Fruit fly (Drosophila melanogaster) whole organism, embryonic: ENCODE measurements around the gene Ir87a.

Experiments used
- Adf1 ChIP-seq: fragments of 200-800 bp; sonication (Bioruptor generic); IDR thresholded peaks from 2 replicates; pipeline ENCODE4 v1.3.6; 2022; ENCODE audit warnings: missing biosample characterization, missing genetic modification characterization
- Blimp-1 ChIP-seq: fragments of 200-800 bp; sonication (Bioruptor generic); optimal IDR thresholded peaks from 3 replicates; lab custom pipeline; 2018; ENCODE audit warnings: missing biosample characterization, missing genetic modification characterization, mild to moderate bottlenecking, moderate library complexity, missing genetic modification reagents
- CG10654 ChIP-seq: fragments of 200-800 bp; sonication (Bioruptor generic); optimal IDR thresholded peaks from 2 replicates; lab custom pipeline; 2016; ENCODE audit warnings: missing biosample characterization, missing genetic modification characterization
- CG11456 ChIP-seq: fragments of 200-800 bp; sonication (Bioruptor generic); IDR thresholded peaks from 3 replicates; pipeline ENCODE4 v1.3.6; 2022; ENCODE audit warnings: missing biosample characterization, missing genetic modification characterization
- CG11560 ChIP-seq: fragments of 200-800 bp; sonication (Bioruptor generic); IDR thresholded peaks from 3 replicates; pipeline ENCODE4 v1.3.6; 2022; ENCODE audit warnings: missing biosample characterization, missing genetic modification characterization
- CG12769 ChIP-seq: fragments of 200-800 bp; sonication (Bioruptor generic); optimal IDR thresholded peaks from 2 replicates; lab custom pipeline; 2019; ENCODE audit warnings: missing biosample characterization, mild to moderate bottlenecking, missing genetic modification characterization, moderate library complexity
- CG13775 ChIP-seq: fragments of 200-800 bp; sonication (Bioruptor generic); optimal IDR thresholded peaks from 3 replicates; lab custom pipeline; 2017; ENCODE audit warnings: missing biosample characterization, mild to moderate bottlenecking, missing genetic modification characterization
- CG14710 ChIP-seq: fragments of 200-800 bp; sonication (Bioruptor generic); optimal IDR thresholded peaks from 3 replicates; lab custom pipeline; 2019; ENCODE audit warnings: missing biosample characterization, mild to moderate bottlenecking, missing genetic modification characterization, moderate library complexity
- CG1602 ChIP-seq: fragments of 200-800 bp; sonication (Bioruptor generic); optimal IDR thresholded peaks from 3 replicates; lab custom pipeline; 2016; ENCODE audit warnings: missing biosample characterization, missing genetic modification characterization
- CG16815 ChIP-seq: fragments of 200-800 bp; sonication (Bioruptor generic); optimal IDR thresholded peaks from 3 replicates; lab custom pipeline; 2017; ENCODE audit warnings: missing biosample characterization, mild to moderate bottlenecking, missing genetic modification characterization
- CG17829 ChIP-seq: fragments of 200-800 bp; optimal IDR thresholded peaks from 2 replicates; lab custom pipeline; 2019; ENCODE audit warnings: missing biosample characterization, mild to moderate bottlenecking, missing genetic modification characterization, moderate library complexity
- CG30403 ChIP-seq: fragments of 200-800 bp; sonication (Bioruptor generic); optimal IDR thresholded peaks from 3 replicates; lab custom pipeline; 2016; ENCODE audit warnings: missing biosample characterization, missing genetic modification characterization
- CG3281 ChIP-seq: fragments of 200-800 bp; sonication (Bioruptor generic); optimal IDR thresholded peaks from 3 replicates; lab custom pipeline; 2017; ENCODE audit warnings: missing biosample characterization, mild to moderate bottlenecking, missing genetic modification characterization
- CG4404 ChIP-seq: fragments of 200-800 bp; sonication (Bioruptor generic); IDR thresholded peaks from 2 replicates; pipeline ENCODE4 v1.3.6; 2022; ENCODE audit warnings: missing biosample characterization, missing genetic modification characterization
- CG6689 ChIP-seq: fragments of 200-800 bp; sonication (Bioruptor generic); IDR thresholded peaks from 2 replicates; pipeline ENCODE4 v1.3.6; 2022; ENCODE audit warnings: missing biosample characterization, missing genetic modification characterization
- CG9609 ChIP-seq: fragments of 200-800 bp; sonication (Bioruptor generic); optimal IDR thresholded peaks from 3 replicates; lab custom pipeline; 2016; ENCODE audit warnings: missing biosample characterization, missing genetic modification characterization
- Dip2 ChIP-seq: fragments of 200-800 bp; sonication (Bioruptor generic); IDR thresholded peaks from 2 replicates; pipeline ENCODE4 v1.3.6; 2022; ENCODE audit warnings: missing biosample characterization, missing genetic modification characterization
- Dip3 ChIP-seq: fragments of 200-800 bp; sonication (Bioruptor generic); optimal IDR thresholded peaks from 3 replicates; lab custom pipeline; 2016; ENCODE audit warnings: missing biosample characterization, missing genetic modification characterization
- HLHmδ ChIP-seq: fragments of 200-800 bp; sonication (Bioruptor generic); optimal IDR thresholded peaks from 2 replicates; lab custom pipeline; 2018; ENCODE audit warnings: missing biosample characterization, mild to moderate bottlenecking, missing genetic modification characterization, moderate library complexity
- Kr ChIP-seq: fragments of 200-800 bp; sonication (Bioruptor generic); optimal IDR thresholded peaks from 2 replicates; lab custom pipeline; 2017; ENCODE audit warnings: missing biosample characterization, mild to moderate bottlenecking, missing genetic modification characterization
- Nf-YC ChIP-seq: fragments of 200-800 bp; optimal IDR thresholded peaks from 3 replicates; lab custom pipeline; 2019; ENCODE audit warnings: missing biosample characterization, mild to moderate bottlenecking, missing genetic modification characterization, moderate library complexity
- Xrp1 ChIP-seq: fragments of 200-800 bp; sonication (Bioruptor generic); IDR thresholded peaks from 2 replicates; pipeline ENCODE4 v1.3.6; 2022; ENCODE audit warnings: missing biosample characterization, missing genetic modification characterization
- amos ChIP-seq: fragments of 200-800 bp; sonication (Bioruptor generic); IDR thresholded peaks from 2 replicates; pipeline ENCODE4 v1.3.6; 2022; ENCODE audit warnings: missing biosample characterization, missing genetic modification characterization; ENCODE audit not compliant: partially characterized antibody
- az2 ChIP-seq: fragments of 200-800 bp; sonication (Bioruptor generic); optimal IDR thresholded peaks from 3 replicates; lab custom pipeline; 2016; ENCODE audit warnings: missing biosample characterization, missing genetic modification characterization
- cad ChIP-seq: fragments of >200 bp; optimal IDR thresholded peaks from 2 replicates; lab custom pipeline; 2017; ENCODE audit warnings: missing biosample characterization, missing genetic modification characterization
- chm ChIP-seq: fragments of 200-800 bp; sonication (Bioruptor generic); IDR thresholded peaks from 2 replicates; pipeline ENCODE4 v1.3.6; 2022; ENCODE audit warnings: missing biosample characterization, missing genetic modification characterization
- fd102C ChIP-seq: fragments of 200-800 bp; sonication (Bioruptor generic); optimal IDR thresholded peaks from 2 replicates; lab custom pipeline; 2018; ENCODE audit warnings: missing biosample characterization, mild to moderate bottlenecking, missing genetic modification characterization, moderate library complexity
- fd96Cb ChIP-seq: fragments of 200-800 bp; sonication (Bioruptor generic); optimal IDR thresholded peaks from 2 replicates; lab custom pipeline; 2018; ENCODE audit warnings: missing biosample characterization, mild to moderate bottlenecking, missing genetic modification characterization, moderate library complexity
- grau ChIP-seq: fragments of 200-800 bp; optimal IDR thresholded peaks from 3 replicates; lab custom pipeline; 2019; ENCODE audit warnings: missing biosample characterization, mild to moderate bottlenecking, missing genetic modification characterization, moderate library complexity
- gsb ChIP-seq: fragments of 200-800 bp; sonication (Bioruptor generic); IDR thresholded peaks from 2 replicates; pipeline ENCODE4 v1.3.6; 2022; ENCODE audit warnings: missing biosample characterization, missing genetic modification characterization
- lab ChIP-seq: fragments of 200-800 bp; sonication (Bioruptor generic); optimal IDR thresholded peaks from 3 replicates; lab custom pipeline; 2017; ENCODE audit warnings: missing biosample characterization, missing genetic modification characterization, mild to moderate bottlenecking, moderate library complexity, missing genetic modification reagents
- lov ChIP-seq, 2 experiments: fragments of 200-800 bp in 1 of 2; fragments of >200 bp in 1 of 2; sonication (Bioruptor generic) in 1 of 2; IDR thresholded peaks in 1 of 2; optimal IDR thresholded peaks in 1 of 2; 2 replicates in 1 of 2; 3 replicates in 1 of 2; pipeline versions ENCODE4 v1.3.6 to Lab custom; 2017 to 2022; ENCODE audit warnings: missing biosample characterization in 1 of 2, missing genetic modification characterization in 1 of 2
- nerfin-2 ChIP-seq: fragments of 200-800 bp; sonication (Bioruptor generic); IDR thresholded peaks from 2 replicates; pipeline ENCODE4 v1.3.6; 2022; ENCODE audit warnings: missing biosample characterization, missing genetic modification characterization; ENCODE audit not compliant: partially characterized antibody
- prd ChIP-seq, 3 experiments: fragments of >200 bp in 2 of 3; fragments of 200-800 bp in 1 of 3; sonication (Bioruptor generic) in 1 of 3; optimal IDR thresholded peaks in 2 of 3; IDR thresholded peaks in 1 of 3; 2 replicates in 2 of 3; 3 replicates in 1 of 3; pipeline versions ENCODE4 v1.3.6 to Lab custom; 2017 to 2022; ENCODE audit warnings: missing biosample characterization in 1 of 3, missing genetic modification characterization in 1 of 3
- pros ChIP-seq: fragments of 200-800 bp; sonication (Bioruptor generic); optimal IDR thresholded peaks from 3 replicates; lab custom pipeline; 2019; ENCODE audit warnings: missing biosample characterization, mild to moderate bottlenecking, missing genetic modification characterization, moderate library complexity
- sens ChIP-seq: fragments of 200-800 bp; sonication (Bioruptor generic); peaks from one replicate; lab custom pipeline; 2016; ENCODE audit warnings: missing biosample characterization, missing genetic modification characterization
- tna ChIP-seq: fragments of 200-800 bp; sonication (Bioruptor generic); IDR thresholded peaks from 2 replicates; pipeline ENCODE4 v1.3.6; 2022; ENCODE audit warnings: missing biosample characterization, missing genetic modification characterization; ENCODE audit not compliant: partially characterized antibody
- trem ChIP-seq: fragments of 200-800 bp; optimal IDR thresholded peaks from 3 replicates; lab custom pipeline; 2019; ENCODE audit warnings: missing biosample characterization, mild to moderate bottlenecking, missing genetic modification characterization, moderate library complexity
- unpg ChIP-seq: fragments of 200-800 bp; sonication (Bioruptor generic); optimal IDR thresholded peaks from 3 replicates; lab custom pipeline; 2018; ENCODE audit warnings: missing biosample characterization, mild to moderate bottlenecking, missing genetic modification characterization, moderate library complexity
- vfl ChIP-seq: fragments of 200-800 bp; sonication (Bioruptor generic); optimal IDR thresholded peaks from 2 replicates; lab custom pipeline; 2016; ENCODE audit warnings: missing biosample characterization, missing genetic modification characterization
- vvl ChIP-seq: fragments of 200-800 bp; sonication (Bioruptor generic); IDR thresholded peaks from 2 replicates; pipeline ENCODE4 v1.3.6; 2022; ENCODE audit warnings: missing biosample characterization, missing genetic modification characterization
- zfh1 ChIP-seq: fragments of 200-800 bp; sonication (Bioruptor generic); IDR thresholded peaks from 3 replicates; pipeline ENCODE4 v1.3.6; 2022; ENCODE audit warnings: missing biosample characterization, missing genetic modification characterization

The Ir87a gene

dm6 chr3R:13404841-13405441 is 15.1 kb upstream of the Ir87a start, which contains the start of gene yellow-e3 (continued):
- peak; percentile 20 for TF ChIP-seq fd96Cb
- TF ChIP-seq Xrp1, result peak; percentile 72
- no peak for TF ChIP-seq vvl (GFP tag; lab: Robert Waterston, UW)
- no peak for TF ChIP-seq Nf-YC (tag; lab: Kevin White, UChicago)
- TF ChIP-seq sens (GFP tag; lab: Kevin White, UChicago), result peak; percentile 61
- TF ChIP-seq CG4404 (GFP tag; lab: Robert Waterston, UW), result peak; percentile 73
- no peak for TF ChIP-seq gsb (GFP tag; lab: Robert Waterston, UW)
- no peak for TF ChIP-seq nerfin-2 (GFP tag; lab: Robert Waterston, UW)
- TF ChIP-seq CG10654 (GFP tag; lab: Kevin White, UChicago), result no peak
- TF ChIP-seq CG14710 (tag; lab: Kevin White, UChicago), result peak; percentile 71
- peak; percentile 58 for TF ChIP-seq CG17829 (tag; lab: Kevin White, UChicago)
- TF ChIP-seq trem (tag; lab: Kevin White, UChicago), result peak; percentile 32
- no peak for TF ChIP-seq tna
- TF ChIP-seq Blimp-1 (GFP tag; lab: Kevin White, UChicago), result peak; percentile 38
- TF ChIP-seq fd102C, result peak; percentile 64
- TF ChIP-seq CG13775 (GFP tag; lab: Kevin White, UChicago), result peak; percentile 30
- no peak for TF ChIP-seq lov (optimal IDR thresholded peaks at IDR 0.05; lab: Kevin White, UChicago)
- TF ChIP-seq lov (GFP tag; IDR thresholded peaks at IDR 0.05; lab: Robert Waterston, UW), result no peak
- no peak for TF ChIP-seq Kr (GFP tag; lab: Kevin White, UChicago)
- TF ChIP-seq Dip3 (GFP tag; lab: Kevin White, UChicago), result no peak
- no peak for TF ChIP-seq CG11560 (tag; lab: Robert Waterston, UW)
- TF ChIP-seq chm (GFP tag; lab: Robert Waterston, UW), result no peak
- TF ChIP-seq CG30403 (GFP tag; lab: Kevin White, UChicago), result peak; percentile 16
- no peak for TF ChIP-seq HLHmδ
- peak; percentile 16 for TF ChIP-seq unpg (GFP tag; lab: Kevin White, UChicago)
- no peak for TF ChIP-seq amos (GFP tag; lab: Robert Waterston, UW)
- no peak for TF ChIP-seq Adf1
- TF ChIP-seq pros, result peak; percentile 63
- TF ChIP-seq prd (optimal IDR thresholded peaks at IDR 0.05; lab: Kevin White, UChicago), result no peak
- TF ChIP-seq prd (GFP tag; IDR thresholded peaks at IDR 0.05; lab: Robert Waterston, UW), result peak; percentile 81
- no peak for TF ChIP-seq Dip2 (GFP tag; lab: Robert Waterston, UW)
- no peak for TF ChIP-seq CG6689 (GFP tag; lab: Robert Waterston, UW)
- TF ChIP-seq CG11456 (GFP tag; lab: Robert Waterston, UW), result no peak
- TF ChIP-seq CG3281 (GFP tag; lab: Kevin White, UChicago), result no peak
- TF ChIP-seq grau (tag; lab: Kevin White, UChicago), result peak; percentile 44
- peak; percentile 38 for TF ChIP-seq cad (GFP tag; lab: Kevin White, UChicago)
- no peak for TF ChIP-seq lab (GFP tag; lab: Kevin White, UChicago)
- peak; percentile 64; the same call in 2 of the 3 replicates for TF ChIP-seq zfh1 (GFP tag; lab: Robert Waterston, UW)
- TF ChIP-seq CG1602 (GFP tag; lab: Kevin White, UChicago), result peak; percentile 14
- no peak for TF ChIP-seq CG9609 (GFP tag; lab: Kevin White, UChicago)
- no peak for TF ChIP-seq CG12769
- TF ChIP-seq az2 (GFP tag; lab: Kevin White, UChicago), result peak; percentile 34
- no peak for TF ChIP-seq vfl (GFP tag; lab: Kevin White, UChicago)
- TF ChIP-seq CG16815 (GFP tag; lab: Kevin White, UChicago), result peak; percentile 41
